Worm (Caenorhabditis elegans): ENCODE measurements around the gene cutl-18.

DNA sequence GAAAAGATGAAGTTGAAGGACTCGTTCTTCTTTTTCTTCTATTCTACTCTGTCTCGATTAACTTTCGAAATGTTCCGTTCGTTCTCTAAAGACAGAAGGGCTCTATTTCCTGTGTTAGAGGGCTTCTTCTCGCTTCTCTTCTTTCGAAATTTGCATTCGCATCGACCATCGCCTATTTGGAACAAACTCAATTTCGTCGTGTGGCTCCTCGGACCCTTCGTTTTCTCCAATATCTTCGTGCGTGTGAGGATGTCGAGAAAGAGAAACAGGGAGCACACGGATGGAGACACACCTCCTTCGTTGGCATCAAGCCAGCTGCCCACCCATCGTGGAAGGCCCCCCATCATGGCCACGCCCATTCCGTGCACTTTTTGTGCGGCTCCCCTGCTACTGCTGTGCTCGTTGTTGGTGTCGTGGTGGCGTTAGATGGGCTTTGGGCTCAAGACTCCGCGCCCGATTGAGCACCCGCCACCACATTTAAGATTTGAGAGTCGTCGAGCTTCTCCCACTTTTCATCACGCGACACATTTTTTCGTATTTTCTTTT is 24.5 kb upstream of the cutl-18 start:
- no peak for TF ChIP-seq flt-1 (GFP tag; IDR thresholded peaks at IDR 0.05)
- TF ChIP-seq T22C8.4 (GFP tag; IDR thresholded peaks at IDR 0.05), result no peak
- no peak for TF ChIP-seq med-1 (GFP tag; optimal IDR thresholded peaks at IDR 0.05; ENCODE audit: insufficient read depth)
- TF ChIP-seq klf-2 (GFP tag; conservative IDR thresholded peaks at IDR 0.05), result peak; percentile 62; the same call in 1 of the 2 replicates
- no peak for TF ChIP-seq tab-1 (GFP tag; IDR thresholded peaks at IDR 0.05)
- no peak for TF ChIP-seq ztf-29 (GFP tag; IDR thresholded peaks at IDR 0.05)
- TF ChIP-seq ztf-23 (GFP tag; IDR thresholded peaks at IDR 0.05), result no peak
- no peak for TF ChIP-seq cog-1 (tag; optimal IDR thresholded peaks at IDR 0.05)
- TF ChIP-seq ref-1 (GFP tag; conservative IDR thresholded peaks at IDR 0.05), result no peak

Measured in whole organism, midembryonic.